Fruit fly (Drosophila melanogaster) whole organism: ENCODE measurements around the gene rho-6.

Experiments used
- CG8478 ChIP-seq: fragments of >200 bp; optimal IDR thresholded peaks from 2 replicates; lab custom pipeline; 2018; ENCODE audit warnings: inconsistent platforms
- Dll ChIP-seq: fragments of >200 bp; optimal IDR thresholded peaks from 2 replicates; lab custom pipeline; 2017
- EcR ChIP-seq, 2 experiments: fragments of >200 bp; optimal IDR thresholded peaks; 2 replicates each; lab custom pipeline; 2017; ENCODE audit warnings: missing biosample characterization in 2 of 2, missing genetic modification characterization in 2 of 2, missing genetic modification reagents in 2 of 2
- pan ChIP-seq: fragments of >200 bp; optimal IDR thresholded peaks from 2 replicates; lab custom pipeline; 2017
- psq ChIP-seq: fragments of >200 bp; optimal IDR thresholded peaks from 2 replicates; lab custom pipeline; 2017
- usp ChIP-seq: fragments of >200 bp; optimal IDR thresholded peaks from 2 replicates; lab custom pipeline; 2017; ENCODE audit warnings: missing biosample characterization, missing genetic modification characterization, mixed read lengths

dm6 chr2L:12087442-12087841 lies 45.8 kb downstream of the rho-6 start:
- TF ChIP-seq pan (lab: Kevin White, UChicago) (no peak), EcR (GFP tag; optimal IDR thresholded peaks at IDR 0.05; lab: Kevin White, UChicago) (no peak), psq (lab: Kevin White, UChicago) (no peak), CG8478 (lab: Kevin White, UChicago) (no peak), usp (GFP tag; lab: Kevin White, UChicago) (no peak), Dll (lab: Kevin White, UChicago) (no peak)
